Worm (Caenorhabditis elegans) whole organism, mixed stage, embryonic: ENCODE data around the gene ssp-36.

Source experiments
- bed-3 ChIP-seq: fragments of 200-800 bp; sonication (Bioruptor generic); optimal IDR thresholded peaks from 3 replicates; lab custom pipeline; 2018; ENCODE audit warnings: mild to moderate bottlenecking, missing genetic modification characterization, moderate library complexity, missing compliant biosample characterization
- elt-3 ChIP-seq: fragments of 150-350 bp; optimal IDR thresholded peaks from 2 replicates; lab custom pipeline; 2014; ENCODE audit warnings: missing biosample characterization, missing genetic modification characterization
- lin-13 ChIP-seq: fragments of 150-350 bp; optimal IDR thresholded peaks from 2 replicates; lab custom pipeline; 2014; ENCODE audit warnings: missing biosample characterization, missing genetic modification characterization
- nhr-237 ChIP-seq: fragments of 150-350 bp; optimal IDR thresholded peaks from 2 replicates; lab custom pipeline; 2014; ENCODE audit warnings: missing biosample characterization, missing genetic modification characterization
- nhr-28 ChIP-seq: fragments of 150-350 bp; optimal IDR thresholded peaks from 2 replicates; lab custom pipeline; 2014; ENCODE audit warnings: missing biosample characterization, missing genetic modification characterization
- nhr-76 ChIP-seq: sonication (generic microtip); optimal IDR thresholded peaks from 2 replicates; lab custom pipeline; 2017; ENCODE audit warnings: missing biosample characterization, missing genetic modification characterization
- tbx-8 ChIP-seq: fragments of 200-800 bp; sonication (Bioruptor generic); optimal IDR thresholded peaks from 2 replicates; lab custom pipeline; 2018; ENCODE audit warnings: mild to moderate bottlenecking, missing genetic modification characterization, moderate library complexity, missing compliant biosample characterization
- ztf-11 ChIP-seq: fragments of 150-350 bp; optimal IDR thresholded peaks from 2 replicates; lab custom pipeline; 2014; ENCODE audit warnings: missing biosample characterization, missing genetic modification characterization

DNA sequence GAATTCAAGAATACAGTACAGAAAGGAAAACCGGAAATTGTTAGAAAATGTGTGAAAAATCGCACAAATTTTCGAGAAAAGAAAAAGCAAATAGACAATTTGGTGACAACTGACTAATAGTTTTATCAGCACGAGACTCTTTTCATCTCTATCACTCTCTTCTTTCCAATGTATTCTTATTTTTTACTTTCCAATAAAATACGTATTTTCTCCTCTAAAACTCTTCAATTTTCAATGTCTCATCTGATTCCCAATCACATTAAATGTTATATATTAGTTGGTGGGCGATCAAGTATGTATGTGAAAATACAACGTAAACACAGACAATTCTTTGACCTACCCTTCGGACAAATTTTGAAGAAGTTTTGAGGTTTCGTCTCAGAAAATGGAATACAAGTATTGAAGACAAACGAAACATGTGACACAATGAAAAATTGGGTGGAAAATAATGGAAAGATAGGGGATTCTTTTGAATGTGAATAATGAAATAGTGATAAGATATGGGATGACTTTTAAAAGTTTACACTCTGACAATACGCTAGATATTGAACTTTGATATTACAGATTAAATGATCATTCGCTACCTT is 28.9 kb downstream of the ssp-36 start, which contains the start of gene cka-1:
- TF ChIP-seq nhr-237 (tag; lab: Kevin White, UChicago) (no peak), tbx-8 (GFP tag; lab: Kevin White, UChicago) (no peak), nhr-76 (tag; lab: Kevin White, UChicago) (no peak), lin-13 (tag; lab: Kevin White, UChicago) (no peak), elt-3 (no peak), bed-3 (GFP tag; lab: Kevin White, UChicago) (no peak), ztf-11 (no peak), nhr-28 (no peak)
